Fruit fly (Drosophila melanogaster) whole organism, embryonic: ENCODE data around the gene CG17187.

Experiments
- B-H1 ChIP-seq: fragments of 200-800 bp; sonication (Bioruptor generic); IDR thresholded peaks from 3 replicates; pipeline ENCODE4 v1.3.6; 2022; ENCODE audit warnings: missing biosample characterization, missing genetic modification characterization
- BEAF-32 ChIP-seq: fragments of 200-800 bp; sonication (Bioruptor generic); optimal IDR thresholded peaks from 3 replicates; lab custom pipeline; 2017; ENCODE audit warnings: missing biosample characterization, missing genetic modification characterization, mild to moderate bottlenecking, moderate library complexity, missing genetic modification reagents
- Bdp1 ChIP-seq: fragments of 200-800 bp; sonication (Bioruptor generic); optimal IDR thresholded peaks from 3 replicates; lab custom pipeline; 2016; ENCODE audit warnings: missing biosample characterization, missing genetic modification characterization
- C15 ChIP-seq: fragments of 200-800 bp; sonication (Bioruptor generic); IDR thresholded peaks from 3 replicates; pipeline ENCODE4 v1.3.6; 2022; ENCODE audit warnings: missing biosample characterization, missing genetic modification characterization
- CG10274 ChIP-seq: fragments of 200-800 bp; sonication (Bioruptor generic); optimal IDR thresholded peaks from 3 replicates; lab custom pipeline; 2017; ENCODE audit warnings: missing biosample characterization, mild to moderate bottlenecking, missing genetic modification characterization
- CG11456 ChIP-seq: fragments of 200-800 bp; sonication (Bioruptor generic); IDR thresholded peaks from 3 replicates; pipeline ENCODE4 v1.3.6; 2022; ENCODE audit warnings: missing biosample characterization, missing genetic modification characterization
- CG13123 ChIP-seq: fragments of 200-800 bp; sonication (Bioruptor generic); optimal IDR thresholded peaks from 2 replicates; lab custom pipeline; 2016; ENCODE audit warnings: missing biosample characterization, missing genetic modification characterization
- CG13775 ChIP-seq: fragments of 200-800 bp; sonication (Bioruptor generic); optimal IDR thresholded peaks from 3 replicates; lab custom pipeline; 2017; ENCODE audit warnings: missing biosample characterization, mild to moderate bottlenecking, missing genetic modification characterization
- CG14860 ChIP-seq: fragments of 200-800 bp; sonication (Bioruptor generic); IDR thresholded peaks from 3 replicates; pipeline ENCODE4 v1.3.6; 2022; ENCODE audit warnings: missing biosample characterization, missing genetic modification characterization; ENCODE audit not compliant: partially characterized antibody
- CG15479 ChIP-seq: fragments of 200-800 bp; sonication (Bioruptor generic); optimal IDR thresholded peaks from 3 replicates; lab custom pipeline; 2019; ENCODE audit warnings: missing biosample characterization, mild to moderate bottlenecking, missing genetic modification characterization, moderate library complexity
- CG2116 ChIP-seq: fragments of 200-800 bp; sonication (Bioruptor generic); optimal IDR thresholded peaks from 3 replicates; lab custom pipeline; 2018; ENCODE audit warnings: missing biosample characterization, mild to moderate bottlenecking, missing genetic modification characterization
- CG34376 ChIP-seq: fragments of 200-800 bp; sonication (Bioruptor generic); optimal IDR thresholded peaks from 2 replicates; lab custom pipeline; 2018; ENCODE audit warnings: missing biosample characterization, mild to moderate bottlenecking, missing genetic modification characterization
- CG34422 ChIP-seq: fragments of 200-800 bp; sonication (Bioruptor generic); IDR thresholded peaks from 3 replicates; pipeline ENCODE4 v1.3.6; 2022; ENCODE audit warnings: missing biosample characterization, missing genetic modification characterization
- CG4424 ChIP-seq: fragments of 200-800 bp; sonication (Bioruptor generic); optimal IDR thresholded peaks from 3 replicates; lab custom pipeline; 2016; ENCODE audit warnings: missing biosample characterization, missing genetic modification characterization
- CG4730 ChIP-seq: fragments of 200-800 bp; sonication (Bioruptor generic); IDR thresholded peaks from 2 replicates; pipeline ENCODE4 v1.3.6; 2022; ENCODE audit warnings: missing biosample characterization, missing genetic modification characterization
- CG6254 ChIP-seq: fragments of 200-800 bp; sonication (Bioruptor generic); optimal IDR thresholded peaks from 3 replicates; lab custom pipeline; 2017; ENCODE audit warnings: mild to moderate bottlenecking, missing biosample characterization, missing genetic modification reagents, missing genetic modification characterization
- CG6654 ChIP-seq: fragments of 200-800 bp; sonication (Bioruptor generic); optimal IDR thresholded peaks from 2 replicates; lab custom pipeline; 2017; ENCODE audit warnings: missing biosample characterization, mild to moderate bottlenecking, missing genetic modification characterization
- CG6689 ChIP-seq: fragments of 200-800 bp; sonication (Bioruptor generic); IDR thresholded peaks from 2 replicates; pipeline ENCODE4 v1.3.6; 2022; ENCODE audit warnings: missing biosample characterization, missing genetic modification characterization
- CG7786 ChIP-seq: fragments of 200-800 bp; sonication (Bioruptor generic); optimal IDR thresholded peaks from 2 replicates; lab custom pipeline; 2016; ENCODE audit warnings: missing biosample characterization, missing genetic modification characterization
- CG7839 ChIP-seq: fragments of 200-800 bp; sonication (Bioruptor generic); optimal IDR thresholded peaks from 3 replicates; lab custom pipeline; 2018; ENCODE audit warnings: missing biosample characterization, mild to moderate bottlenecking, missing genetic modification characterization, moderate library complexity
- CG8089 ChIP-seq: fragments of 200-800 bp; sonication (Bioruptor generic); optimal IDR thresholded peaks from 3 replicates; lab custom pipeline; 2016; ENCODE audit warnings: missing biosample characterization, missing genetic modification characterization
- CHES-1-like ChIP-seq: fragments of 200-800 bp; sonication (Bioruptor generic); optimal IDR thresholded peaks from 2 replicates; lab custom pipeline; 2016; ENCODE audit warnings: missing biosample characterization, missing genetic modification characterization
- Dek ChIP-seq: fragments of 200-800 bp; sonication (Bioruptor generic); optimal IDR thresholded peaks from 3 replicates; lab custom pipeline; 2019; ENCODE audit warnings: missing biosample characterization, mild to moderate bottlenecking, missing genetic modification characterization, moderate library complexity
- Doc3 ChIP-seq: fragments of 200-800 bp; sonication (Bioruptor generic); IDR thresholded peaks from 3 replicates; pipeline ENCODE4 v1.3.6; 2022; ENCODE audit warnings: missing biosample characterization, missing genetic modification characterization; ENCODE audit not compliant: partially characterized antibody
- E2f2 ChIP-seq: fragments of 200-800 bp; sonication (Bioruptor generic); IDR thresholded peaks from 2 replicates; pipeline ENCODE4 v1.3.6; 2022; ENCODE audit warnings: missing biosample characterization, missing genetic modification characterization
- Elba2 ChIP-seq: fragments of 200-800 bp; sonication (Bioruptor generic); optimal IDR thresholded peaks from 3 replicates; lab custom pipeline; 2016; ENCODE audit warnings: missing biosample characterization, missing genetic modification characterization
- Fer1 ChIP-seq: fragments of 200-800 bp; sonication (Bioruptor generic); optimal IDR thresholded peaks from 2 replicates; lab custom pipeline; 2017; ENCODE audit warnings: missing biosample characterization, mild to moderate bottlenecking, missing genetic modification characterization
- HHEX ChIP-seq: fragments of 200-800 bp; sonication (Bioruptor generic); optimal IDR thresholded peaks from 3 replicates; lab custom pipeline; 2017; ENCODE audit warnings: missing biosample characterization, mild to moderate bottlenecking, missing genetic modification characterization, missing genetic modification reagents
- HLH4C ChIP-seq: fragments of 200-800 bp; sonication (Bioruptor generic); IDR thresholded peaks from 3 replicates; pipeline ENCODE4 v1.3.6; 2022; ENCODE audit warnings: missing biosample characterization, missing genetic modification characterization; ENCODE audit not compliant: partially characterized antibody
- Nf-YC ChIP-seq: fragments of 200-800 bp; optimal IDR thresholded peaks from 3 replicates; lab custom pipeline; 2019; ENCODE audit warnings: missing biosample characterization, mild to moderate bottlenecking, missing genetic modification characterization, moderate library complexity
- bsh ChIP-seq, 2 experiments: fragments of 200-800 bp; sonication (Bioruptor generic); optimal IDR thresholded peaks; 2 replicates each; lab custom pipeline; 2017 to 2018; ENCODE audit warnings: mild to moderate bottlenecking in 2 of 2, missing biosample characterization in 2 of 2, missing genetic modification characterization in 2 of 2, moderate library complexity in 1 of 2
- cas ChIP-seq: fragments of 200-800 bp; sonication (Bioruptor generic); IDR thresholded peaks from 2 replicates; pipeline ENCODE4 v1.3.6; 2022; ENCODE audit warnings: missing biosample characterization, missing genetic modification characterization
- cato ChIP-seq: fragments of 200-800 bp; sonication (Bioruptor generic); optimal IDR thresholded peaks from 2 replicates; lab custom pipeline; 2016; ENCODE audit warnings: missing biosample characterization, missing genetic modification characterization, borderline replicate concordance
- danr ChIP-seq: fragments of 200-800 bp; sonication (Bioruptor generic); IDR thresholded peaks from 2 replicates; pipeline ENCODE4 v1.3.6; 2022; ENCODE audit warnings: missing biosample characterization, missing genetic modification characterization
- dati ChIP-seq: fragments of 200-800 bp; sonication (Bioruptor generic); IDR thresholded peaks from 2 replicates; pipeline ENCODE4 v1.3.6; 2022; ENCODE audit warnings: missing biosample characterization, missing genetic modification characterization
- dimm ChIP-seq: fragments of 200-800 bp; sonication (Bioruptor generic); IDR thresholded peaks from 2 replicates; pipeline ENCODE4 v1.3.6; 2022; ENCODE audit warnings: missing biosample characterization, missing genetic modification characterization
- disco-r ChIP-seq: fragments of 200-800 bp; sonication (Bioruptor generic); optimal IDR thresholded peaks from 2 replicates; lab custom pipeline; 2016; ENCODE audit warnings: missing biosample characterization, missing genetic modification characterization
- ftz-f1 ChIP-seq: fragments of 200-800 bp; sonication (Bioruptor generic); optimal IDR thresholded peaks from 2 replicates; lab custom pipeline; 2016; ENCODE audit warnings: missing biosample characterization, missing genetic modification characterization
- fu2 ChIP-seq: fragments of 200-800 bp; sonication (Bioruptor generic); optimal IDR thresholded peaks from 2 replicates; lab custom pipeline; 2016; ENCODE audit warnings: missing biosample characterization, missing genetic modification characterization
- h ChIP-seq: fragments of >200 bp; optimal IDR thresholded peaks from 2 replicates; lab custom pipeline; 2017
- jing ChIP-seq: fragments of 200-800 bp; sonication (Bioruptor generic); optimal IDR thresholded peaks from 2 replicates; lab custom pipeline; 2018; ENCODE audit warnings: missing biosample characterization, mild to moderate bottlenecking, missing genetic modification characterization
- jumu ChIP-seq: fragments of 200-800 bp; sonication (Bioruptor generic); optimal IDR thresholded peaks from 3 replicates; lab custom pipeline; 2016; ENCODE audit warnings: missing biosample characterization, missing genetic modification characterization
- pan ChIP-seq, 4 experiments: fragments of >200 bp in 3 of 4; fragments of 200-800 bp in 1 of 4; sonication (Bioruptor generic) in 1 of 4; optimal IDR thresholded peaks in 3 of 4; IDR thresholded peaks in 1 of 4; 2 replicates each; pipeline versions ENCODE4 v1.3.6 to Lab custom; 2017 to 2022; ENCODE audit warnings: missing biosample characterization in 2 of 4, missing genetic modification characterization in 2 of 4, mixed read lengths in 1 of 4
- pb ChIP-seq: fragments of 200-800 bp; sonication (Bioruptor generic); optimal IDR thresholded peaks from 3 replicates; lab custom pipeline; 2016; ENCODE audit warnings: missing biosample characterization, missing genetic modification characterization
- tll ChIP-seq, 2 experiments: fragments of 200-800 bp in 1 of 2; fragments of >200 bp in 1 of 2; sonication (Bioruptor generic) in 1 of 2; optimal IDR thresholded peaks; 2 replicates each; lab custom pipeline; 2017 to 2019; ENCODE audit warnings: missing biosample characterization in 2 of 2, missing genetic modification characterization in 2 of 2, mild to moderate bottlenecking in 1 of 2, moderate library complexity in 1 of 2
- trem ChIP-seq: fragments of 200-800 bp; optimal IDR thresholded peaks from 3 replicates; lab custom pipeline; 2019; ENCODE audit warnings: missing biosample characterization, mild to moderate bottlenecking, missing genetic modification characterization, moderate library complexity
- wek ChIP-seq: fragments of 200-800 bp; sonication (Bioruptor generic); optimal IDR thresholded peaks from 3 replicates; lab custom pipeline; 2018; ENCODE audit warnings: missing biosample characterization, mild to moderate bottlenecking, missing genetic modification characterization, moderate library complexity
- zen2 ChIP-seq: fragments of 200-800 bp; sonication (Bioruptor generic); IDR thresholded peaks from 3 replicates; pipeline ENCODE4 v1.3.6; 2022; ENCODE audit warnings: missing biosample characterization, missing genetic modification characterization; ENCODE audit not compliant: partially characterized antibody

CG17187 gene

DNA sequence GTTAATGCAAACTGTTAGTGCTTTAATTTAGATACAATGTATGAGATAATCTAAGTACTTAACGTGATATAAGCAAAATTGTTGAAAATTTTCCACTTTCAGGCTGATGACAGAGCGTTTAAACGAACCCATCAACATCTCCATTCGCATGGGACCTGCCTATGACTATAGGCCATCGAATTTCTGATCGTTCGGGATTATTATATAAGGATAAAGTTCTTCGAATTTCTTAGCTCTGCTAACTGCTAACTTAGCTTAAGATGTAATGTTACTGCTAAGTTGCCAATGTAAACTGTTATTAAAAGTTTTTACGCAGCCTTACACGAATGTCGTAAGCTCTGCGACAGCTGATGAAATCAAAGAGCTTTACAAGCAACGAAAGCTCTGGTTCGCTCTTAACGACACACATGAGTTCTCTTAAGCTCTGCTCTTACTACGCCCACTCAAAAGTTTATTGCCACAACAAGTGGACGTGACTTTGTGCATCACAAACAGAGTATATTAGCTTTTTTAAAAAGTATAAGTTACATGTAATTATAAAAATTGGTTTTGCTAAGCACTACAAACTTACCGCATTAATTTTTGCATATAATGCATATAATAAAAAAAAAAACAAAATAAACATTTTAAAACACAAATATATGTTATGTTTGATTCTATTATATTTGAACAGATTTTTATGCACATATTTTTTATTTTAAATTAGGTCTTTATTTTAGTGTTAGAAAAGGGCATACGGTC, 34.9 kb downstream of the CG17187 start (continued):
- TF ChIP-seq Dek (tag; lab: Kevin White, UChicago): peak; percentile 99
- TF ChIP-seq tll (GFP tag; optimal IDR thresholded peaks at IDR 0.05; lab: Kevin White, UChicago): peak in 1 of 2 experiments; percentile 81
- TF ChIP-seq pb (GFP tag; lab: Kevin White, UChicago): no peak
- no peak for TF ChIP-seq h
- peak; percentile 87 for TF ChIP-seq E2f2 (GFP tag; lab: Robert Waterston, UW)
- peak; percentile 57 for TF ChIP-seq wek
- peak; percentile 96 for TF ChIP-seq C15
- peak; percentile 94 for TF ChIP-seq cas
- peak; percentile 100 for TF ChIP-seq CG7839
- no peak for TF ChIP-seq CG14860 (GFP tag; lab: Robert Waterston, UW)
- peak; percentile 94 for TF ChIP-seq dimm (GFP tag; lab: Robert Waterston, UW)
- peak; percentile 98 for TF ChIP-seq CG13775 (GFP tag; lab: Kevin White, UChicago)
- TF ChIP-seq CG6689 (GFP tag; lab: Robert Waterston, UW): peak; percentile 99
- TF ChIP-seq CG4730 (GFP tag; lab: Robert Waterston, UW): peak; percentile 97
- peak; percentile 88 for TF ChIP-seq Nf-YC (tag; lab: Kevin White, UChicago)
- peak; percentile 98 for TF ChIP-seq CG11456 (GFP tag; lab: Robert Waterston, UW)
- peak; percentile 90 for TF ChIP-seq dati (GFP tag; lab: Robert Waterston, UW)
- peak; percentile 90 for TF ChIP-seq fu2 (GFP tag; lab: Kevin White, UChicago)
- TF ChIP-seq jing (GFP tag; lab: Kevin White, UChicago): peak; percentile 91
- no peak for TF ChIP-seq Doc3
- TF ChIP-seq CG34376 (GFP tag; lab: Kevin White, UChicago): peak; percentile 97
- TF ChIP-seq bsh (GFP tag; optimal IDR thresholded peaks at IDR 0.05; lab: Kevin White, UChicago): peak in 1 of 2 experiments; percentile 98
- peak; percentile 93 for TF ChIP-seq CG10274 (GFP tag; lab: Kevin White, UChicago)
- peak; percentile 86 for TF ChIP-seq trem
- peak; percentile 14 for TF ChIP-seq BEAF-32
- TF ChIP-seq Elba2 (GFP tag; lab: Kevin White, UChicago): no peak
- TF ChIP-seq HLH4C: no peak
- peak; percentile 85 for TF ChIP-seq jumu (GFP tag; lab: Kevin White, UChicago)
- TF ChIP-seq CG8089 (GFP tag; lab: Kevin White, UChicago): peak; percentile 63
- peak; percentile 79 for TF ChIP-seq CG2116
- peak; percentile 86 for TF ChIP-seq CG7786
- TF ChIP-seq CG6254 (GFP tag; lab: Kevin White, UChicago): peak; percentile 94
- TF ChIP-seq ftz-f1 (GFP tag; lab: Kevin White, UChicago): peak; percentile 46
- TF ChIP-seq Fer1: peak; percentile 99
- TF ChIP-seq CG34422 (GFP tag; lab: Robert Waterston, UW): peak; percentile 98
- peak; percentile 95 for TF ChIP-seq CG6654
- TF ChIP-seq Bdp1 (GFP tag; lab: Kevin White, UChicago): peak; percentile 80
- peak; percentile 85 for TF ChIP-seq CHES-1-like (GFP tag; lab: Kevin White, UChicago)
- TF ChIP-seq CG4424: peak; percentile 98
- peak; percentile 31 for TF ChIP-seq disco-r (GFP tag; lab: Kevin White, UChicago)
- peak; percentile 94 for TF ChIP-seq CG13123
- peak; percentile 98 for TF ChIP-seq HHEX (GFP tag; lab: Kevin White, UChicago)
- TF ChIP-seq cato (GFP tag; lab: Kevin White, UChicago): peak; percentile 87
- peak; percentile 98 for TF ChIP-seq B-H1 (GFP tag; lab: Robert Waterston, UW)
- TF ChIP-seq pan (optimal IDR thresholded peaks at IDR 0.05; lab: Kevin White, UChicago): no peak
- peak in 1 of 2 experiments; percentile 99 for TF ChIP-seq pan (GFP tag; optimal IDR thresholded peaks at IDR 0.05 in 1 of 2, IDR thresholded peaks at IDR 0.05 in 1 of 2)
- TF ChIP-seq CG15479 (GFP tag; lab: Kevin White, UChicago): peak; percentile 18
- peak; percentile 97 for TF ChIP-seq danr (GFP tag; lab: Robert Waterston, UW)
- TF ChIP-seq zen2 (GFP tag; lab: Robert Waterston, UW): no peak
